Fruit fly (Drosophila melanogaster): ENCODE measurements around the gene spen.

spen gene

DNA sequence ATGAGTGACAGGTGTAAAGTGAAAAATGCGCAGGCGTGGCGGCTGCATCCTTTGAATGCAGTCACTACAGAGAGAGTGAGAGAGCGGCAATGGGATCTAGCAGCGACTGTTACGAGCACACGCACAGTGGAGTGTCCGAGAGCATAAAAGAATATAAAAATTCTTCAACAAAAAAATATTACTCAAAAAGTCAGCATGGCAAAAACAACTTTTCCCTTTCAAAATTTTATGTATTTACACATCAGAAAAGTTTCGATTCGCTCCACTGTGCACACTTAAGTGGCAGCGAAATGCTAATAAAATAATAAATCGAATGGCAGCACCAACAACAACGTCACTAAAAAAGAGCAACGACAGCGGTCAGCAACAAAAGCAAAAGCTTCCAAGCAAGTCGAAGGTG lies 64.5 kb downstream of the spen start (continued):
- TF ChIP-seq psq (GFP tag; optimal IDR thresholded peaks at IDR 0.05) (peak; percentile 40), Elba2 (GFP tag; optimal IDR thresholded peaks at IDR 0.05) (no peak), MTF-1 (GFP tag; optimal IDR thresholded peaks at IDR 0.05; ENCODE audit: borderline replicate concordance) (peak; percentile 40), amos (GFP tag; IDR thresholded peaks at IDR 0.05; ENCODE audit: partially characterized antibody) (no peak), CG5953 (GFP tag; IDR thresholded peaks at IDR 0.05) (peak; percentile 92), CG12104 (GFP tag; optimal IDR thresholded peaks at IDR 0.05) (peak; percentile 52), CG31388 (GFP tag; optimal IDR thresholded peaks at IDR 0.05) (peak; percentile 74), Mad (GFP tag; optimal IDR thresholded peaks at IDR 0.05) (peak; percentile 76), nerfin-2 (GFP tag; IDR thresholded peaks at IDR 0.05; ENCODE audit: partially characterized antibody) (no peak), CG31224 (GFP tag; IDR thresholded peaks at IDR 0.05) (peak; percentile 54), Pdp1 (GFP tag; optimal IDR thresholded peaks at IDR 0.05) (peak; percentile 84 to 89), CG1024 (GFP tag; IDR thresholded peaks at IDR 0.05) (peak; percentile 88), br (optimal IDR thresholded peaks at IDR 0.05) (no peak), p53 (GFP tag; optimal IDR thresholded peaks at IDR 0.05) (peak; percentile 48), CG1603 (tag; optimal IDR thresholded peaks at IDR 0.05) (peak; percentile 86), Doc3 (GFP tag; IDR thresholded peaks at IDR 0.05; ENCODE audit: partially characterized antibody) (no peak), Hr39 (optimal IDR thresholded peaks at IDR 0.05) (no peak), slbo (GFP tag; IDR thresholded peaks at IDR 0.05) (peak; percentile 80), CG17359 (tag; optimal IDR thresholded peaks at IDR 0.05) (peak; percentile 88), CG8359 (GFP tag; optimal IDR thresholded peaks at IDR 0.05; ENCODE audit: borderline replicate concordance) (peak; percentile 59), ci (GFP tag; IDR thresholded peaks at IDR 0.05) (peak; percentile 97), Hr3 (GFP tag; optimal IDR thresholded peaks at IDR 0.05) (peak; percentile 74), CG31365 (tag; optimal IDR thresholded peaks at IDR 0.05) (peak; percentile 23), bab2 (GFP tag; optimal IDR thresholded peaks at IDR 0.05) (peak; percentile 84), CG15696 (tag; optimal IDR thresholded peaks at IDR 0.05) (peak; percentile 71), Jarid2 (GFP tag; optimal IDR thresholded peaks at IDR 0.05) (peak; percentile 36), jumu (GFP tag; optimal IDR thresholded peaks at IDR 0.05) (peak; percentile 79), CG33557 (GFP tag; optimal IDR thresholded peaks at IDR 0.05) (peak; percentile 72), Nf-YC (tag; optimal IDR thresholded peaks at IDR 0.05) (no peak), ATbp (GFP tag; optimal IDR thresholded peaks at IDR 0.05) (peak; percentile 91), CG7372 (GFP tag; IDR thresholded peaks at IDR 0.05) (peak; percentile 54), Blimp-1 (GFP tag; optimal IDR thresholded peaks at IDR 0.05) (peak; percentile 82), gsb-n (tag; optimal IDR thresholded peaks at IDR 0.05) (peak; percentile 89), CG9876 (GFP tag; optimal IDR thresholded peaks at IDR 0.05) (peak; percentile 62), NK7.1 (GFP tag; optimal IDR thresholded peaks at IDR 0.05) (peak; percentile 80), H2.0 (GFP tag; IDR thresholded peaks at IDR 0.05) (peak; percentile 83), ranshi (GFP tag; IDR thresholded peaks at IDR 0.05) (peak; percentile 87), ato (GFP tag; IDR thresholded peaks at IDR 0.05; ENCODE audit: partially characterized antibody) (no peak), CG17612 (GFP tag; IDR thresholded peaks at IDR 0.05) (peak; percentile 27; the same call in 1 of the 2 replicates), ap (GFP tag; IDR thresholded peaks at IDR 0.05) (peak; percentile 91), Hey (tag; optimal IDR thresholded peaks at IDR 0.05) (no peak), slp2 (GFP tag; optimal IDR thresholded peaks at IDR 0.05) (peak; percentile 75), Atf3 (GFP tag; optimal IDR thresholded peaks at IDR 0.05) (peak; percentile 80), CG13123 (GFP tag; optimal IDR thresholded peaks at IDR 0.05) (peak; percentile 70), ewg (GFP tag; optimal IDR thresholded peaks at IDR 0.05) (peak; percentile 84), otp (GFP tag; IDR thresholded peaks at IDR 0.05) (peak; percentile 95), sc (optimal IDR thresholded peaks at IDR 0.05) (no peak), sc (GFP tag; optimal IDR thresholded peaks at IDR 0.05) (peak; percentile 84), CG6791 (GFP tag; IDR thresholded peaks at IDR 0.05; ENCODE audit: partially characterized antibody) (no peak), CG8290 (GFP tag; optimal IDR thresholded peaks at IDR 0.05) (peak; percentile 49), CG8290 (tag; optimal IDR thresholded peaks at IDR 0.05) (peak in 1 of 2 experiments; percentile 24), B-H1 (GFP tag; IDR thresholded peaks at IDR 0.05) (peak; percentile 87)
